Fruit fly (Drosophila melanogaster): ENCODE data around the gene CG2854.

Gene CG2854

DNA sequence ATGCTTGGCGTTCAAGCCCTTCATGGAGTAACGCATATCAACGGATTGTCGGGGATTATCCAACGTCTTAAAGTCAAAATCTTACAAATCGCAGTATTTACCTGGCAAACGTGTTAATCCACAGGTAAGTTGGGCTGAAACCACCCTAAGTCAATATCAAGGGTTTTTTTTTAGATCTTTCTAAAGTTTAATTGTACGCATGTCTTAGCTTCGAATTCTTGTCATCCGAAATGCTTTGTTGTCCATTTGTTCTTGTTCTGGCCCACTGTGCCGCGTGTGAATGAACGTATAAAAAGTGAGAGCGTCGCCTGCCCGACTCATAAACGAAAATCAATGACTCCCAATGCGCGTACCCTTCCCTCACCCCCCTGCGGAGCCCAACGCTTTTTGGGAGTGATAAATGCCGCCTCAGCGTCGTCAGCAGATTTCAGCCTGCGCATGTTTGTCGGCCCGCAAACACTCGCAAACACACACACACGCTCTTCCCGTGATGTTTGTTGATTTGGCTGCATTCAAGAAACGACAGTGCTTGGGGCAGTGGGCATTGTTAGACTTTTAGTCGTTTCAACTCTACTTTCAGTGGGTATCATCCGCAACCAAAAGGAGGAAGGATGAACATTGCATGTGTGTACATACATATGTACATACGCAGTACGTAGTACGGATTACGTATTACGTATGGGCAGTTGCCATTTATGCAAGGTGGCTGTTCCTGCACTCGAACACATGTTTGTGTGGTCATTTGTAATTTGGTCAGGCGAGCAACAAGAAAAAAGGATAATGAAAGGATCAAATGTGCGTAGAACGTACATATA lies 30.5 kb upstream of the CG2854 start:
- peak; percentile 94 for TF ChIP-seq Snoo (tag; optimal IDR thresholded peaks at IDR 0.05)
- peak; percentile 92 for TF ChIP-seq CG15710 (tag; optimal IDR thresholded peaks at IDR 0.05)
- TF ChIP-seq fd96Ca (GFP tag; IDR thresholded peaks at IDR 0.05): peak; percentile 79
- TF ChIP-seq gl (tag; optimal IDR thresholded peaks at IDR 0.05): peak; percentile 76
- peak; percentile 96 for TF ChIP-seq CG14655 (GFP tag; optimal IDR thresholded peaks at IDR 0.05)
- TF ChIP-seq CG34367 (tag; optimal IDR thresholded peaks at IDR 0.05): peak; percentile 90
- peak; percentile 86 for TF ChIP-seq CG4496 (GFP tag; IDR thresholded peaks at IDR 0.05)
- peak; percentile 61; the same call in 1 of the 2 replicates for TF ChIP-seq CG10348 (GFP tag; IDR thresholded peaks at IDR 0.05)
- peak; percentile 79 for TF ChIP-seq CG32121 (GFP tag; IDR thresholded peaks at IDR 0.05)
- peak; percentile 92 for TF ChIP-seq CG8301 (tag; optimal IDR thresholded peaks at IDR 0.05)
- TF ChIP-seq CG8159 (tag; optimal IDR thresholded peaks at IDR 0.05): peak; percentile 95
- TF ChIP-seq rn (GFP tag; IDR thresholded peaks at IDR 0.05): peak; percentile 60; the same call in 1 of the 2 replicates
- TF ChIP-seq CG13204 (GFP tag; optimal IDR thresholded peaks at IDR 0.05): peak; percentile 65
- peak; percentile 95 for TF ChIP-seq EcR (GFP tag; optimal IDR thresholded peaks at IDR 0.05)
- peak; percentile 92 for TF ChIP-seq CG9948 (tag; optimal IDR thresholded peaks at IDR 0.05)
- TF ChIP-seq CG12605 (GFP tag; IDR thresholded peaks at IDR 0.05): no peak
- TF ChIP-seq D1 (tag; optimal IDR thresholded peaks at IDR 0.05): peak; percentile 88
- peak; percentile 88 for TF ChIP-seq Pif1B (GFP tag; optimal IDR thresholded peaks at IDR 0.05)
- no peak; the same call in 1 of the 2 replicates for TF ChIP-seq Ets98B (GFP tag; IDR thresholded peaks at IDR 0.05)
- peak; percentile 91 for TF ChIP-seq Pif1A (GFP tag; optimal IDR thresholded peaks at IDR 0.05)
- peak; percentile 82 for TF ChIP-seq CG17806 (tag; optimal IDR thresholded peaks at IDR 0.05)

DNA sequence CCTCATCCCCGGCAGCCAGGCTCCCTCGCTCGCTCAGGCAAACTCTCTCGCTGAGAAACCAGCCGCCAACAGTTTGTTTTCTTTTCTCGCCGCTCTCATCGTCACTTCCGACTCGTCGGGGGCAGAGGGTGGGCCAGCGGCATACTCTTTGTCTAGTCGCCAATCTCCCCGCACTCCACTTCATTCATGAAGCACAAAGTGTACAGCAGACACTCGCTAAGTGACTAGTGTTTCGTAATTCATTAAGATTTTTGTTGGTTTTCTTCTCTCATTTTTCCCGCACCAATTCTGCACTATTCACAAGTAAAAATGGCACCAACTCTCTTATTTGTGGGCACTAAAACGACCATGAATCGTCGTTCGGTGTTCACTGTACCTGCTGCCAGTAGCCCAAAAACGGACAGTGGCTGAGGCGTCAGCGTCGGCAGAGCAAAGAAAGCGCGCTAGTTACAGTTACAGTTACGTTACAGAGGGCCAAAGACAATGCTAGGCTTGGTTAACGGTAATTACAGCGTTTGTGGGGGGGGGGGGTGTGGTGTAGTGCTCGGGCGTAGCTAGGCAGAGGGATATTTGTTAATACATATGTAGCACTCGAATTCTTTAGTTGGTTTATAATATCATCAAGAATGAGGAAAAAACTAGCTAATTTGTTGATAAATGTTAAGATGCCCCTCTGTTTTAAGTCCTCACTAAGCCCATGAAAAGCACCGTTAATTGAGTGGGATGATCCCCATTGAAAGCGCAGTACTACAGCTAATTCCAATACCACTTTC lies 29.3 kb upstream of the CG2854 start:
- peak; percentile 42 for TF ChIP-seq D1 (tag; optimal IDR thresholded peaks at IDR 0.05)
- TF ChIP-seq CG4496 (GFP tag; IDR thresholded peaks at IDR 0.05): peak; percentile 98
- peak; percentile 94 for TF ChIP-seq Pif1B (GFP tag; optimal IDR thresholded peaks at IDR 0.05)
- peak; percentile 98 for TF ChIP-seq Ets98B (GFP tag; IDR thresholded peaks at IDR 0.05)
- TF ChIP-seq fd96Ca (GFP tag; IDR thresholded peaks at IDR 0.05): peak; percentile 98
- peak; percentile 71 for TF ChIP-seq gl (tag; optimal IDR thresholded peaks at IDR 0.05)
- TF ChIP-seq CG14655 (GFP tag; optimal IDR thresholded peaks at IDR 0.05): peak; percentile 94
- TF ChIP-seq rn (GFP tag; IDR thresholded peaks at IDR 0.05): peak; percentile 89
- peak; percentile 89 for TF ChIP-seq Snoo (tag; optimal IDR thresholded peaks at IDR 0.05)
- peak; percentile 86 for TF ChIP-seq CG10348 (GFP tag; IDR thresholded peaks at IDR 0.05)
- TF ChIP-seq EcR (GFP tag; optimal IDR thresholded peaks at IDR 0.05): peak; percentile 53
- peak; percentile 96 for TF ChIP-seq Pif1A (GFP tag; optimal IDR thresholded peaks at IDR 0.05)
- TF ChIP-seq CG34367 (tag; optimal IDR thresholded peaks at IDR 0.05): peak; percentile 90
- TF ChIP-seq CG15710 (tag; optimal IDR thresholded peaks at IDR 0.05): peak; percentile 93
- peak; percentile 93 for TF ChIP-seq CG8301 (tag; optimal IDR thresholded peaks at IDR 0.05)
- peak; percentile 89 for TF ChIP-seq CG9948 (tag; optimal IDR thresholded peaks at IDR 0.05)
- TF ChIP-seq CG12605 (GFP tag; IDR thresholded peaks at IDR 0.05): peak; percentile 94
- peak; percentile 86 for TF ChIP-seq CG13204 (GFP tag; optimal IDR thresholded peaks at IDR 0.05)
- TF ChIP-seq CG8159 (tag; optimal IDR thresholded peaks at IDR 0.05): peak; percentile 90
- TF ChIP-seq CG17806 (tag; optimal IDR thresholded peaks at IDR 0.05): peak; percentile 88
- TF ChIP-seq CG32121 (GFP tag; IDR thresholded peaks at IDR 0.05): peak; percentile 96

DNA sequence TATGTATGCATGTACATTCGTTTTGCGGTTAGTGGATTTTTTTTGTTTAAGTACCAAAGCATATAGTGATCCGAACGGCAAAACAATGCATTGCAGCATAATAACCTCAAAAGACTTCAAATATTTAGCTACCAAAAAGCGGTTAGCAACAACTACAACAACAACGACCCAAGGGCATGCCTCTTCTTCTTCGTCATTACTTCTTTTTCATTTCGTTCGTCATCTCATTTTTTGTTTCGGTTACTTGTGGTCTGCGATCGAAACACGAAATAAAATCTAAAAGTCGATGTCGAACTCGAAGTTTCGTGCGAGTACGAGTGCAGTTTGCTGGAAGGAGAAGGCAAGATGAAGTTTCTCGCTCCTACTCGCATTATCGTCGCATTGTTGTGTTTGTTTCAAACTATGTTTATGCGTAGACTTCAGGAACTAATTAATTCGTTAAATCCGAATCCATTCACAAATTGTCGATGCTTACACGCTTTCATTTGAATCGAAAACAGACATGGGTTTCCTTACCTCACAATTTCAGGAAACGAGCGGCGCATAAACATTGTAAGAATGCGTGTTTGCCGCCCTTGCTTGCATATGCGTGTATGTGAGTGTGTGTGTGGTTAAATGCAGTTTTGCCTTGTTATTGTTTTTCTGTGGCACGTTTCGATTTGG lies 28.1 kb upstream of the CG2854 start:
- TF ChIP-seq Pif1A (GFP tag; optimal IDR thresholded peaks at IDR 0.05) (peak; percentile 96), CG17806 (tag; optimal IDR thresholded peaks at IDR 0.05) (peak; percentile 91), D1 (tag; optimal IDR thresholded peaks at IDR 0.05) (peak; percentile 79), EcR (GFP tag; optimal IDR thresholded peaks at IDR 0.05) (peak; percentile 66), fd96Ca (GFP tag; IDR thresholded peaks at IDR 0.05) (peak; percentile 95), Ets98B (GFP tag; IDR thresholded peaks at IDR 0.05) (peak; percentile 94), CG13204 (GFP tag; optimal IDR thresholded peaks at IDR 0.05) (peak; percentile 84), gl (tag; optimal IDR thresholded peaks at IDR 0.05) (peak; percentile 89), CG15710 (tag; optimal IDR thresholded peaks at IDR 0.05) (peak; percentile 93), CG12605 (GFP tag; IDR thresholded peaks at IDR 0.05) (peak; percentile 94), Snoo (tag; optimal IDR thresholded peaks at IDR 0.05) (peak; percentile 89), CG4496 (GFP tag; IDR thresholded peaks at IDR 0.05) (peak; percentile 97), CG10348 (GFP tag; IDR thresholded peaks at IDR 0.05) (no peak), CG8159 (tag; optimal IDR thresholded peaks at IDR 0.05) (peak; percentile 90), CG32121 (GFP tag; IDR thresholded peaks at IDR 0.05) (peak; percentile 89), CG14655 (GFP tag; optimal IDR thresholded peaks at IDR 0.05) (peak; percentile 88), rn (GFP tag; IDR thresholded peaks at IDR 0.05) (peak; percentile 72), CG34367 (tag; optimal IDR thresholded peaks at IDR 0.05) (peak; percentile 95), CG8301 (tag; optimal IDR thresholded peaks at IDR 0.05) (peak; percentile 86), Pif1B (GFP tag; optimal IDR thresholded peaks at IDR 0.05) (peak; percentile 97), CG9948 (tag; optimal IDR thresholded peaks at IDR 0.05) (peak; percentile 81)
